Worm (Caenorhabditis elegans) whole organism, L4 larva: ENCODE results near the gene F53B7.4.

Source experiments
- D1046.2 ChIP-seq: fragments of 200-800 bp; sonication (Bioruptor generic); IDR thresholded peaks from 2 replicates; pipeline ENCODE4 v1.3.6; 2022; ENCODE audit warnings: missing genetic modification characterization, missing compliant biosample characterization
- F10B5.3 ChIP-seq: sonication (generic microtip); optimal IDR thresholded peaks from 2 replicates; lab custom pipeline; 2016; ENCODE audit warnings: mild to moderate bottlenecking, missing genetic modification characterization, missing compliant biosample characterization
- F26F4.8 ChIP-seq: fragments of 200-800 bp; sonication (Bioruptor generic); conservative IDR thresholded peaks from 2 replicates; pipeline ENCODE4 v1.3.6; 2022; ENCODE audit warnings: missing genetic modification characterization, missing compliant biosample characterization
- F37D6.2 ChIP-seq: sonication (generic microtip); optimal IDR thresholded peaks from 2 replicates; lab custom pipeline; 2016; ENCODE audit warnings: mild to moderate bottlenecking, missing genetic modification characterization, missing compliant biosample characterization
- F44E2.7 ChIP-seq: fragments of 200-800 bp; sonication (Bioruptor generic); IDR thresholded peaks from 2 replicates; pipeline ENCODE4 v2.1.2; 2022; ENCODE audit warnings: missing genetic modification characterization, missing compliant biosample characterization
- F49E8.2 ChIP-seq: sonication (generic microtip); optimal IDR thresholded peaks from 2 replicates; lab custom pipeline; 2016; ENCODE audit warnings: missing compliant biosample characterization, mild to moderate bottlenecking, missing genetic modification characterization, borderline replicate concordance
- R02D3.7 ChIP-seq: fragments of 150-350 bp; sonication (generic microtip); optimal IDR thresholded peaks from 3 replicates; lab custom pipeline; 2014; ENCODE audit warnings: missing biosample characterization, missing genetic modification characterization
- T20F7.1 ChIP-seq: fragments of 200-800 bp; sonication (Bioruptor generic); optimal IDR thresholded peaks from 2 replicates; lab custom pipeline; 2018; ENCODE audit warnings: mild to moderate bottlenecking, missing genetic modification characterization, missing compliant biosample characterization
- ama-1 ChIP-seq: fragments of 150-350 bp; optimal IDR thresholded peaks from 2 replicates; lab custom pipeline; 2014; ENCODE audit warnings: inconsistent platforms, mixed read lengths
- ceh-20 ChIP-seq: fragments of 200-800 bp; sonication (Bioruptor generic); IDR thresholded peaks from 2 replicates; pipeline ENCODE4 v1.3.6; 2022; ENCODE audit warnings: missing genetic modification reagents, missing genetic modification characterization, missing compliant biosample characterization
- ceh-28 ChIP-seq: fragments of 150-350 bp; optimal IDR thresholded peaks from 2 replicates; lab custom pipeline; 2014; ENCODE audit warnings: missing biosample characterization, missing genetic modification reagents, missing genetic modification characterization
- ceh-32 ChIP-seq: sonication (generic microtip); optimal IDR thresholded peaks from 2 replicates; lab custom pipeline; 2016; ENCODE audit warnings: mild to moderate bottlenecking, missing genetic modification characterization, missing compliant biosample characterization; ENCODE audit not compliant: poor library complexity
- ceh-44 ChIP-seq: fragments of 200-800 bp; sonication (Bioruptor generic); IDR thresholded peaks from 2 replicates; pipeline ENCODE4 v1.3.6; 2022; ENCODE audit warnings: missing genetic modification reagents, missing genetic modification characterization, missing compliant biosample characterization
- ceh-82 ChIP-seq: sonication (generic microtip); optimal IDR thresholded peaks from 2 replicates; lab custom pipeline; 2017; ENCODE audit warnings: missing biosample characterization, missing genetic modification characterization
- daf-16 ChIP-seq, 3 experiments: sonication (generic microtip); optimal IDR thresholded peaks; 2 replicates each; lab custom pipeline; 2016 to 2017; ENCODE audit warnings: missing genetic modification characterization in 3 of 3, missing genetic modification reagents in 3 of 3, mild to moderate bottlenecking in 2 of 3, missing compliant biosample characterization in 2 of 3, missing biosample characterization in 1 of 3, moderate library complexity in 1 of 3
- dmd-6 ChIP-seq: fragments of 200-800 bp; sonication (Bioruptor generic); IDR thresholded peaks from 2 replicates; pipeline ENCODE4 v1.3.6; 2022; ENCODE audit warnings: missing genetic modification reagents, missing genetic modification characterization, missing compliant biosample characterization
- dmd-9 ChIP-seq: fragments of 200-800 bp; sonication (Bioruptor generic); IDR thresholded peaks from 2 replicates; pipeline ENCODE4 v1.3.6; 2022; ENCODE audit warnings: missing genetic modification reagents, missing genetic modification characterization, missing compliant biosample characterization
- dve-1 ChIP-seq: sonication (generic microtip); optimal IDR thresholded peaks from 2 replicates; lab custom pipeline; 2017; ENCODE audit warnings: antibody characterized with exemption, mild to moderate bottlenecking, missing genetic modification characterization, missing compliant biosample characterization; ENCODE audit not compliant: insufficient read depth
- hif-1 ChIP-seq, 2 experiments: sonication (generic microtip); optimal IDR thresholded peaks; 2 replicates each; lab custom pipeline; 2016 to 2017; ENCODE audit warnings: missing compliant biosample characterization in 2 of 2, missing genetic modification characterization in 2 of 2, missing genetic modification reagents in 2 of 2, missing genotype in 2 of 2, mild to moderate bottlenecking in 1 of 2
- hlh-11 ChIP-seq: fragments of 200-800 bp; sonication (Bioruptor generic); optimal IDR thresholded peaks from 2 replicates; lab custom pipeline; 2018; ENCODE audit warnings: mild to moderate bottlenecking, missing genetic modification characterization, missing compliant biosample characterization
- hmg-1.1 ChIP-seq: fragments of 200-800 bp; sonication (Bioruptor generic); IDR thresholded peaks from 2 replicates; pipeline ENCODE4 v1.3.6; 2022; ENCODE audit warnings: missing genetic modification reagents, missing genetic modification characterization, missing compliant biosample characterization
- lin-1 ChIP-seq: fragments of 200-800 bp; sonication (Bioruptor generic); IDR thresholded peaks from 2 replicates; pipeline ENCODE4 v1.3.6; 2022; ENCODE audit warnings: missing genetic modification reagents, missing genetic modification characterization, missing compliant biosample characterization
- lin-29 ChIP-seq: fragments of 200-800 bp; sonication (Bioruptor generic); IDR thresholded peaks from 2 replicates; pipeline ENCODE4 v1.3.6; 2022; ENCODE audit warnings: missing genetic modification reagents, missing genetic modification characterization, missing compliant biosample characterization
- lin-38 ChIP-seq: fragments of 200-800 bp; sonication (Bioruptor generic); IDR thresholded peaks from 2 replicates; pipeline ENCODE4 v1.3.6; 2022; ENCODE audit warnings: missing genetic modification reagents, missing genetic modification characterization, missing compliant biosample characterization
- lsy-2 ChIP-seq, 2 experiments: fragments of 150-350 bp in 1 of 2; sonication (generic microtip) in 1 of 2; optimal IDR thresholded peaks; 2 replicates each; lab custom pipeline; 2014 to 2017; ENCODE audit warnings: missing biosample characterization in 2 of 2, missing genetic modification characterization in 2 of 2
- mdt-29 ChIP-seq: fragments of 200-800 bp; sonication (Bioruptor generic); IDR thresholded peaks from 2 replicates; pipeline ENCODE4 v1.3.6; 2022; ENCODE audit warnings: missing genetic modification reagents, missing genetic modification characterization, missing compliant biosample characterization
- nhr-11 ChIP-seq: fragments of 150-350 bp; optimal IDR thresholded peaks from 2 replicates; lab custom pipeline; 2014; ENCODE audit warnings: missing biosample characterization, missing genetic modification characterization
- nhr-237 ChIP-seq: sonication (generic microtip); optimal IDR thresholded peaks from 2 replicates; lab custom pipeline; 2017; ENCODE audit warnings: missing biosample characterization, missing genetic modification characterization
- nhr-28 ChIP-seq: fragments of 150-350 bp; optimal IDR thresholded peaks from 2 replicates; lab custom pipeline; 2014; ENCODE audit warnings: missing biosample characterization, missing genetic modification characterization
- nhr-41 ChIP-seq: fragments of 200-800 bp; sonication (Bioruptor generic); IDR thresholded peaks from 2 replicates; pipeline ENCODE4 v1.3.6; 2022; ENCODE audit warnings: missing genetic modification reagents, missing genetic modification characterization, missing compliant biosample characterization
- nhr-42 ChIP-seq: fragments of 200-800 bp; sonication (Bioruptor generic); IDR thresholded peaks from 2 replicates; pipeline ENCODE4 v1.3.6; 2022; ENCODE audit warnings: missing genetic modification characterization, missing compliant biosample characterization
- nhr-48 ChIP-seq: sonication (generic microtip); optimal IDR thresholded peaks from 2 replicates; lab custom pipeline; 2016; ENCODE audit warnings: mild to moderate bottlenecking, missing genetic modification characterization, missing compliant biosample characterization
- nhr-76 ChIP-seq: fragments of 150-350 bp; optimal IDR thresholded peaks from 2 replicates; lab custom pipeline; 2014; ENCODE audit warnings: missing biosample characterization, missing genetic modification characterization
- nhr-77 ChIP-seq: fragments of 150-350 bp; optimal IDR thresholded peaks from 2 replicates; lab custom pipeline; 2014; ENCODE audit warnings: missing biosample characterization, missing genetic modification characterization
- php-3 ChIP-seq: fragments of 200-800 bp; sonication (Bioruptor generic); IDR thresholded peaks from 2 replicates; pipeline ENCODE4 v1.3.6; 2022; ENCODE audit warnings: missing genetic modification reagents, missing genetic modification characterization, missing compliant biosample characterization
- pqm-1 ChIP-seq: sonication (generic microtip); optimal IDR thresholded peaks from 2 replicates; lab custom pipeline; 2017; ENCODE audit warnings: missing biosample characterization, missing genetic modification characterization
- snpc-1.2 ChIP-seq: fragments of 200-800 bp; sonication (Bioruptor generic); IDR thresholded peaks from 2 replicates; pipeline ENCODE4 v1.3.6; 2022; ENCODE audit warnings: missing genetic modification reagents, missing genetic modification characterization, missing compliant biosample characterization
- snpc-4 ChIP-seq: fragments of 150-350 bp; optimal IDR thresholded peaks from 2 replicates; lab custom pipeline; 2014; ENCODE audit warnings: missing biosample characterization, missing genetic modification characterization
- tra-1 ChIP-seq: fragments of 200-800 bp; sonication (Bioruptor generic); IDR thresholded peaks from 2 replicates; pipeline ENCODE4 v1.3.6; 2022; ENCODE audit warnings: missing genetic modification reagents, missing genetic modification characterization, missing compliant biosample characterization
- unc-62 ChIP-seq, 3 experiments: fragments of 150-350 bp in 1 of 3; sonication (generic microtip); optimal IDR thresholded peaks in 2 of 3; peaks in 1 of 3; 1 replicate in 1 of 3; 2 replicates in 2 of 3; lab custom pipeline; 2014 to 2017; ENCODE audit warnings: missing biosample characterization in 3 of 3, missing genetic modification characterization in 3 of 3, missing genetic modification reagents in 3 of 3, missing genotype in 1 of 3
- vab-7 ChIP-seq: fragments of 200-800 bp; sonication (Bioruptor generic); IDR thresholded peaks from 2 replicates; pipeline ENCODE4 v1.3.6; 2022; ENCODE audit warnings: missing genetic modification reagents, missing genetic modification characterization, missing compliant biosample characterization
- zag-1 ChIP-seq: fragments of 150-350 bp; optimal IDR thresholded peaks from 2 replicates; lab custom pipeline; 2014; ENCODE audit warnings: missing biosample characterization, missing genetic modification characterization
- zfp-3 ChIP-seq: fragments of 200-800 bp; sonication (Bioruptor generic); conservative IDR thresholded peaks from 2 replicates; pipeline ENCODE4 v1.3.6; 2022; ENCODE audit warnings: missing genetic modification reagents, missing genetic modification characterization, missing compliant biosample characterization
- ztf-7 ChIP-seq: fragments of 150-350 bp; optimal IDR thresholded peaks from 2 replicates; lab custom pipeline; 2014; ENCODE audit warnings: missing biosample characterization, missing genetic modification characterization

The F53B7.4 gene

ce11 chrV:11009124-11009524, 6.8 kb upstream of the F53B7.4 start (continued):
- no peak for TF ChIP-seq zag-1 (tag; lab: Kevin White, UChicago)
- TF ChIP-seq R02D3.7 (tag; lab: Kevin White, UChicago) = no peak
- TF ChIP-seq lin-38 (GFP tag; lab: Robert Waterston, UW) = no peak
- TF ChIP-seq nhr-76 (tag; lab: Kevin White, UChicago) = no peak
- no peak for TF ChIP-seq snpc-4 (tag; lab: Kevin White, UChicago)
- no peak for TF ChIP-seq nhr-237 (tag; lab: Kevin White, UChicago)
- peak; percentile 86 for TF ChIP-seq hlh-11 (tag; lab: Kevin White, UChicago)
- no peak for TF ChIP-seq ceh-32
- no peak for TF ChIP-seq mdt-29 (GFP tag; lab: Robert Waterston, UW)

DNA sequence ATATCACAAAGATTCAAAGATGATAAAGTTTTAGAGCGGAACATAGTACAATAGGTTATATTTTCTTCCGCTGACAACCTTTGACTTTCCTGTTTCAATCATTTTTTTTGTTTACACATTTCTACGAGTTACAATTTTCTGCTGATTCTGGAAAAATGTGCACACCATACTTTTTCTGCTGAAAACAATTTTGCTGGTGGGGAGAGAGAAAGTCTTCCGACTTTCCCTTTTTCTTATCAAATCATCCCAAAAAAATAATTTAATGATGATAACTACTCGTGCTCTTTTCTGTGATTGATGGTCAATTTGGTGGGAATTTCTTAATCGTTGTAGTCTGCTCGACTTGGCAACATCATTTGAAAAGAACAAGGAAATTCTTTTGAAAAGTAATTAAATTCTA, 5.3 kb upstream of the F53B7.4 start:
- TF ChIP-seq hlh-11 (tag; lab: Kevin White, UChicago) = peak; percentile 65
- peak; percentile 27 for TF ChIP-seq pqm-1
- peak; percentile 62 for TF ChIP-seq nhr-77 (tag; lab: Kevin White, UChicago)
- TF ChIP-seq tra-1 (GFP tag; lab: Robert Waterston, UW) = 0 out of 2 replicates have a peak, but pooled peaks have one; percentile 19
- peak; percentile 88 for TF ChIP-seq dmd-6
- TF ChIP-seq daf-16 (GFP tag; optimal IDR thresholded peaks at IDR 0.05; lab: Kevin White, UChicago) = no peak
- TF ChIP-seq daf-16 (tag; optimal IDR thresholded peaks at IDR 0.05; lab: Kevin White, UChicago) = peak; percentile 63
- TF ChIP-seq nhr-237 (tag; lab: Kevin White, UChicago) = no peak
- TF ChIP-seq ceh-20 (GFP tag; lab: Robert Waterston, UW) = no peak
- TF ChIP-seq snpc-1.2 = no peak
- peak; percentile 38 for TF ChIP-seq dve-1 (tag; lab: Kevin White, UChicago)
- TF ChIP-seq php-3 (GFP tag; lab: Robert Waterston, UW) = 0 out of 2 replicates have a peak, but pooled peaks have one; percentile 53
- peak; percentile 63 for TF ChIP-seq nhr-28 (tag; lab: Kevin White, UChicago)
- 0 out of 2 replicates have a peak, but pooled peaks have one; percentile 26 for TF ChIP-seq lin-1 (GFP tag; lab: Robert Waterston, UW)

DNA sequence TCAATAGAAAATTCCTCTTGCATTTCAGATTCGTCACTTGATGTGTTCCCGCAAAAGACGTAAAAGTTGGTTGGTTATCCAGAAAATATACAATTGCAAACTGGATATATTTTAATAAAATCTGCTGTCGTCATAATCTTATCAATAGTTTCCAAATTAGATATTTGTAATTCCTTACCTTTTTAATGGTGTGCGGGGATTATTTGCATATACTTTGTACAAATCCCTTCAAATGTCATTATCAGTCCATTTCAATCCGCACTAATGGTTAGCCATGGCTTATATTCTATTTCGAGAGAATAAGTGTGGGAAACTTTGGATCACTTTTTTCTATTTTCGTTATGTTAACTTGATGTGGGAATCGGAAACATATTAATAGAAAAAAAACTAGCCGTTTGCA, 1.8 kb upstream of the F53B7.4 start:
- TF ChIP-seq dve-1 (tag; lab: Kevin White, UChicago) (no peak), lin-29 (GFP tag; lab: Robert Waterston, UW) (no peak), lin-1 (GFP tag; lab: Robert Waterston, UW) (no peak), ama-1 (lab: Kevin White, UChicago) (no peak), ceh-28 (tag; lab: Kevin White, UChicago) (no peak), F10B5.3 (tag; lab: Kevin White, UChicago) (no peak), dmd-9 (GFP tag; lab: Robert Waterston, UW) (no peak), ceh-44 (GFP tag; lab: Robert Waterston, UW) (no peak), ceh-82 (tag; lab: Kevin White, UChicago) (no peak)

ce11 chrV:11000650-11001049, 1.7 kb downstream of the F53B7.4 start, which contains the start of gene isy-1:
Gene isy-1 (minus strand): TSS chrV:11000699.
- no peak for TF ChIP-seq unc-62 (GFP tag; optimal IDR thresholded peaks at IDR 0.05 in 1 of 2; lab: Kevin White, UChicago)
- no peak for TF ChIP-seq unc-62 (tag; optimal IDR thresholded peaks at IDR 0.05; lab: Kevin White, UChicago)
- no peak for TF ChIP-seq F37D6.2 (tag; lab: Kevin White, UChicago)
- no peak for TF ChIP-seq hif-1 (tag; optimal IDR thresholded peaks at IDR 0.05; lab: Kevin White, UChicago)
- TF ChIP-seq vab-7 (GFP tag; lab: Robert Waterston, UW) = no peak
- TF ChIP-seq F26F4.8 (GFP tag; lab: Robert Waterston, UW) = no peak
- TF ChIP-seq D1046.2 (GFP tag; lab: Robert Waterston, UW) = no peak
- TF ChIP-seq F49E8.2 = no peak
- TF ChIP-seq ceh-44 (GFP tag; lab: Robert Waterston, UW) = no peak
- no peak for TF ChIP-seq ztf-7
- no peak for TF ChIP-seq ceh-20 (GFP tag; lab: Robert Waterston, UW)
- TF ChIP-seq nhr-41 (GFP tag; lab: Robert Waterston, UW) = no peak
- peak; percentile 96 for TF ChIP-seq T20F7.1 (GFP tag; lab: Kevin White, UChicago)
- TF ChIP-seq dmd-6 = no peak
- no peak for TF ChIP-seq snpc-1.2
- peak in 1 of 2 experiments; percentile 86 for TF ChIP-seq lsy-2 (tag; optimal IDR thresholded peaks at IDR 0.05; lab: Kevin White, UChicago)
- no peak for TF ChIP-seq R02D3.7 (tag; lab: Kevin White, UChicago)
- TF ChIP-seq zfp-3 (GFP tag; lab: Robert Waterston, UW) = no peak
- 0 out of 2 replicates have a peak, but pooled peaks have one; percentile 18 for TF ChIP-seq hmg-1.1 (GFP tag; lab: Robert Waterston, UW)
- no peak for TF ChIP-seq nhr-11 (tag; lab: Kevin White, UChicago)
- no peak for TF ChIP-seq nhr-48
- TF ChIP-seq mdt-29 (GFP tag; lab: Robert Waterston, UW) = no peak
- no peak for TF ChIP-seq F44E2.7
- peak; percentile 60 for TF ChIP-seq nhr-77 (tag; lab: Kevin White, UChicago)
- TF ChIP-seq nhr-42 (GFP tag; lab: Robert Waterston, UW) = no peak
